Worm (Caenorhabditis elegans) whole organism, mixed stage, embryonic: ENCODE measurements around the gene copz-1.

Source experiments
- blmp-1 ChIP-seq: fragments of 150-350 bp; optimal IDR thresholded peaks from 2 replicates; lab custom pipeline; 2014; ENCODE audit warnings: missing biosample characterization, missing genetic modification characterization
- ces-1 ChIP-seq: fragments of 150-350 bp; optimal IDR thresholded peaks from 2 replicates; lab custom pipeline; 2014; ENCODE audit warnings: missing biosample characterization, missing genetic modification reagents, missing genetic modification characterization
- elt-1 ChIP-seq: sonication (generic microtip); optimal IDR thresholded peaks from 2 replicates; lab custom pipeline; 2017; ENCODE audit warnings: missing genetic modification characterization, mild to moderate bottlenecking, missing compliant biosample characterization, antibody characterized with exemption, moderate library complexity, borderline replicate concordance; ENCODE audit not compliant: insufficient read depth
- lsy-2 ChIP-seq: fragments of 150-350 bp; optimal IDR thresholded peaks from 2 replicates; lab custom pipeline; 2014; ENCODE audit warnings: missing biosample characterization, missing genetic modification characterization
- nhr-12 ChIP-seq: fragments of 150-350 bp; optimal IDR thresholded peaks from 2 replicates; lab custom pipeline; 2014; ENCODE audit warnings: missing biosample characterization, missing genetic modification characterization

- TF ChIP-seq blmp-1 (tag; lab: Kevin White, UChicago): no peak
- TF ChIP-seq elt-1: no peak
- no peak for TF ChIP-seq lsy-2
- TF ChIP-seq ces-1 (GFP tag; lab: Kevin White, UChicago): no peak
- TF ChIP-seq nhr-12 (tag; lab: Kevin White, UChicago): no peak
Observed at ce11 chrII:10873631-10874030, 952 bp downstream of the copz-1 start, which contains the start of gene orc-2.
